Fruit fly (Drosophila melanogaster): Measurements from ENCODE around the gene CG1724.

DNA sequence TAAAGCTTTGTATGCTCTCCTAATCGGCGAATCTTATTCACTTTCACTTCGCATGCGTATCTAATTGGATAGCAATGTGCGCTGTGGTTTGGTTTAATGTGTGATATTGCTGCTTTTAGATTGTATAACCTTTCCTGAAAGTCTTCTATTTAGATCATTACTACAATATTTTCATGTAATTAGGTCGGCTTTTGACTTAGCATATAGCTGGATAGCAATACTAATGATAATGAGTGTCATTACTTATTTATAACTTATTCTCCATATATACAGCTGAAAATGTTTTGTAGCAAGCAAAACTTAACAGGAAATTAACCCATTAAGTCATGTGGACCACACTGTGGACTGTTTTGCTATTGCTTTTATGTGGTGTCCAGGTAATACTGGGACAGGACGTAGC lies 14.4 kb upstream of the CG1724 start, which contains the start of gene CG32523:
- TF ChIP-seq CG8301 (tag; optimal IDR thresholded peaks at IDR 0.05) (no peak), D1 (tag; optimal IDR thresholded peaks at IDR 0.05) (no peak), Pif1A (GFP tag; optimal IDR thresholded peaks at IDR 0.05) (no peak), CG9948 (tag; optimal IDR thresholded peaks at IDR 0.05) (no peak), CG15710 (tag; optimal IDR thresholded peaks at IDR 0.05) (no peak), rn (GFP tag; IDR thresholded peaks at IDR 0.05) (no peak), EcR (GFP tag; optimal IDR thresholded peaks at IDR 0.05) (no peak), CG4496 (GFP tag; IDR thresholded peaks at IDR 0.05) (no peak), CG8159 (tag; optimal IDR thresholded peaks at IDR 0.05) (no peak), Pif1B (GFP tag; optimal IDR thresholded peaks at IDR 0.05) (no peak), CG17806 (tag; optimal IDR thresholded peaks at IDR 0.05) (no peak), fd96Ca (GFP tag; IDR thresholded peaks at IDR 0.05) (no peak)
